Fruit fly (Drosophila melanogaster) S2 (cell line): Measurements from ENCODE around the gene grnd.

Source experiments
- CG8478 ChIP-seq: fragments of >200 bp; optimal IDR thresholded peaks from 2 replicates; lab custom pipeline; 2018
- CTCF ChIP-seq, 2 experiments: fragments of >200 bp; optimal IDR thresholded peaks; 2 replicates each; lab custom pipeline; 2018

DNA sequence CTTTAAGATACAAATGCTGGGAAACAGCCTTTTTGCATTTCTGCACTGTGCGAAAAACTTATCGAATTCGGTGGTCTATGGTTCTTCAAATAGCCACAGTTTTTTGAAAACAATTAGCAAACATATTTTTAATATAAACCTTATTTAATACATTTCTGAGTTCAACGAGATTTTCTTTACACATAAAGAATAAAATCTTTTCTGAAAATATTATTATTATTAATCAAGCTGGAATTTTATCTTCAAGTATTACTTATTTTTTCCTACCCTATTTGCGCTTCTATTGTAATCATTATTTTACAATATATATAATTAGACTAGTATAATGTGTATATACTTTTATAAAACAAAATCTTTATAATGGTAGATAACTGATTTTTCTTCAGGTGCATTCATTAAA is 3.0 kb upstream of the grnd start:
- TF ChIP-seq CTCF (optimal IDR thresholded peaks at IDR 0.05; lab: Kevin White, UChicago): no peak
- no peak for TF ChIP-seq CG8478 (lab: Kevin White, UChicago)
